Fruit fly (Drosophila melanogaster) whole organism, adult: ENCODE measurements around the gene Mocs2A.

Experiments used
- CG11617 ChIP-seq: fragments of 200-800 bp; sonication (Bioruptor generic); optimal IDR thresholded peaks from 2 replicates; lab custom pipeline; 2017; ENCODE audit warnings: mild to moderate bottlenecking, missing biosample characterization, missing genetic modification reagents, missing genetic modification characterization
- CG12768 ChIP-seq: fragments of 200-800 bp; sonication (Bioruptor generic); optimal IDR thresholded peaks from 2 replicates; lab custom pipeline; 2017; ENCODE audit warnings: missing biosample characterization, missing genetic modification characterization, mild to moderate bottlenecking, moderate library complexity, missing genetic modification reagents
- CG14711 ChIP-seq: fragments of 200-800 bp; sonication (Bioruptor generic); optimal IDR thresholded peaks from 2 replicates; lab custom pipeline; 2018; ENCODE audit warnings: missing biosample characterization, mild to moderate bottlenecking, missing genetic modification characterization, moderate library complexity
- CG1620 ChIP-seq: fragments of 200-800 bp; sonication (Bioruptor generic); optimal IDR thresholded peaks from 2 replicates; lab custom pipeline; 2016; ENCODE audit warnings: missing biosample characterization, missing genetic modification characterization
- CG33017 ChIP-seq: fragments of 200-800 bp; sonication (Bioruptor generic); optimal IDR thresholded peaks from 2 replicates; lab custom pipeline; 2018; ENCODE audit warnings: missing biosample characterization, mild to moderate bottlenecking, missing genetic modification characterization, moderate library complexity
- CG5204 ChIP-seq: fragments of 200-800 bp; sonication (Bioruptor generic); optimal IDR thresholded peaks from 2 replicates; lab custom pipeline; 2016; ENCODE audit warnings: missing biosample characterization, missing genetic modification characterization
- CG7045 ChIP-seq: fragments of 200-800 bp; sonication (Bioruptor generic); optimal IDR thresholded peaks from 2 replicates; lab custom pipeline; 2017; ENCODE audit warnings: missing biosample characterization, mild to moderate bottlenecking, missing genetic modification characterization
- CG7101 ChIP-seq: fragments of 200-800 bp; sonication (Bioruptor generic); optimal IDR thresholded peaks from 2 replicates; lab custom pipeline; 2018; ENCODE audit warnings: missing biosample characterization, mild to moderate bottlenecking, missing genetic modification characterization, moderate library complexity
- Clk ChIP-seq: fragments of 200-800 bp; sonication (Bioruptor generic); optimal IDR thresholded peaks from 2 replicates; lab custom pipeline; 2017; ENCODE audit warnings: missing biosample characterization, missing genetic modification characterization
- Crg-1 ChIP-seq: fragments of 200-800 bp; sonication (Bioruptor generic); optimal IDR thresholded peaks from 2 replicates; lab custom pipeline; 2016; ENCODE audit warnings: missing biosample characterization, missing genetic modification characterization
- Hr96 ChIP-seq: fragments of 200-800 bp; sonication (Bioruptor generic); optimal IDR thresholded peaks from 2 replicates; lab custom pipeline; 2016; ENCODE audit warnings: missing biosample characterization, missing genetic modification characterization
- Mnt ChIP-seq: fragments of 200-800 bp; sonication (Bioruptor generic); optimal IDR thresholded peaks from 2 replicates; lab custom pipeline; 2016; ENCODE audit warnings: missing biosample characterization, mild to moderate bottlenecking, missing genetic modification characterization
- bab1 ChIP-seq: fragments of 200-800 bp; sonication (Bioruptor generic); optimal IDR thresholded peaks from 3 replicates; lab custom pipeline; 2019; ENCODE audit warnings: missing biosample characterization, mild to moderate bottlenecking, missing genetic modification characterization, moderate library complexity
- cic ChIP-seq: fragments of 200-800 bp; sonication (Bioruptor generic); optimal IDR thresholded peaks from 2 replicates; lab custom pipeline; 2017; ENCODE audit warnings: missing biosample characterization, mild to moderate bottlenecking, missing genetic modification characterization, moderate library complexity
- cnc ChIP-seq, 2 experiments: fragments of >200 bp; optimal IDR thresholded peaks; 2 replicates each; lab custom pipeline; 2017
- kay ChIP-seq: fragments of 200-800 bp; sonication (Bioruptor generic); peaks from one replicate; lab custom pipeline; 2016; ENCODE audit warnings: missing biosample characterization, missing genetic modification characterization, borderline replicate concordance
- ovo ChIP-seq: fragments of 200-800 bp; sonication (Bioruptor generic); optimal IDR thresholded peaks from 2 replicates; lab custom pipeline; 2016; ENCODE audit warnings: missing biosample characterization, missing genetic modification characterization
- pad ChIP-seq: fragments of 200-800 bp; sonication (Bioruptor generic); optimal IDR thresholded peaks from 3 replicates; lab custom pipeline; 2017; ENCODE audit warnings: missing biosample characterization, missing genetic modification characterization, mild to moderate bottlenecking, moderate library complexity, missing genetic modification reagents
- tj ChIP-seq: fragments of 200-800 bp; sonication (Bioruptor generic); optimal IDR thresholded peaks from 3 replicates; lab custom pipeline; 2017; ENCODE audit warnings: missing biosample characterization, mild to moderate bottlenecking, missing genetic modification characterization, moderate library complexity
- toe ChIP-seq: fragments of 200-800 bp; sonication (Bioruptor generic); optimal IDR thresholded peaks from 2 replicates; lab custom pipeline; 2016; ENCODE audit warnings: missing biosample characterization, missing genetic modification characterization

The Mocs2A gene

dm6 chr3R:25094639-25095038 lies 32.5 kb downstream of the Mocs2A start, which contains the start of gene fd96Cb:
TSS of gene fd96Cb (plus strand) at chr3R:25095012.
- TF ChIP-seq Crg-1 (GFP tag; lab: Kevin White, UChicago) (no peak), ovo (GFP tag; lab: Kevin White, UChicago) (no peak), CG1620 (GFP tag; lab: Kevin White, UChicago) (no peak), Mnt (GFP tag; lab: Kevin White, UChicago) (no peak), cic (no peak)

DNA sequence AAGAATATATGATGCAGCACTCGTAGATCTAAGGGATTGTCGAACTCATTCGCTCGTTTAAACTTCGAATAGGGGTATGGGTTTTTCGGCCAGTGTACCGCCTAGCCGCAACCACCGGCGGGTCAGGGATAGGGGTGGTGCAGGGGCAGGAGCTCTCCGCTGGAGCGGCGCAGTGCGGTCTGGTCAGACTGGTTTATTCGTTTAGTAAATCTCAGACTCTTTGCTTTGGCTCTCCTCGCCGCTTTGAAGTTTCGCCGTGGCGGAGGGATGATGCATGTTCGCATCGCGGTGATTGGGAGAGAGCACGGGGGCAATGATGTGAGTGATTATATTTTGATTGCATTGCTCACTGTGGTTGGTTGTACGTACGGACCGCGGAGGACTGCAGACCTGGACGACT lies 44.8 kb downstream of the Mocs2A start, which contains the start of gene fd96Ca:
fd96Ca (plus strand) TSS at position 337 of the 400 bp plus-strand sequence.
- TF ChIP-seq tj, result no peak
- no peak for TF ChIP-seq bab1 (GFP tag; lab: Kevin White, UChicago)
- TF ChIP-seq CG11617, result no peak
- no peak for TF ChIP-seq pad
- TF ChIP-seq Crg-1 (GFP tag; lab: Kevin White, UChicago), result no peak
- no peak for TF ChIP-seq kay (GFP tag; lab: Kevin White, UChicago)
- TF ChIP-seq CG7101, result no peak
- TF ChIP-seq ovo (GFP tag; lab: Kevin White, UChicago), result no peak
- TF ChIP-seq CG7045 (GFP tag; lab: Kevin White, UChicago), result no peak
- TF ChIP-seq CG14711 (tag; lab: Kevin White, UChicago), result no peak
- no peak for TF ChIP-seq Mnt (GFP tag; lab: Kevin White, UChicago)
- no peak for TF ChIP-seq Hr96 (GFP tag; lab: Kevin White, UChicago)
- TF ChIP-seq Clk (GFP tag; lab: Kevin White, UChicago), result no peak
- TF ChIP-seq CG33017 (tag; lab: Kevin White, UChicago), result no peak
- TF ChIP-seq toe, result no peak
- no peak for TF ChIP-seq CG12768

dm6 chr3R:25080446-25080845 lies 46.7 kb downstream of the Mocs2A start:
- TF ChIP-seq pad, result peak; percentile 2
- no peak for TF ChIP-seq CG11617

DNA sequence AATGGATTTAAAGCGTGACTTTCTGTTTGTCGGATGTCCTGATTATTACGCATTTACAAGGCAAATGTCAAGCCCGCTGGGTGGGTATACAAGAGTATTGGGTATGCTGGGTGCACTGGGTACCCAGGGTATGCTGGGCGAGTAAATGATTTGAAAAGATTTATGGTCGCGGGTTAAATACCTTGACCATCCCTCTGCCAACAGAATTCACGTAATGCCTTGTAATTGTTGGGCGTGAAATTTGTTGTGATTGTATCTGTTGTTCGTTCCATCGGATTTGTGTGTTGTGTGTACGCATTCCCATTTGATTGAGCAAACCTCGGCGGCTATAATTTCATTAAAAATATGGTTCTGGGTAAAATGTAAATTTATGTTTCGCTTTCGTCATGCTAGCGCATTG lies 48.5 kb downstream of the Mocs2A start:
- no peak for TF ChIP-seq CG7045 (GFP tag; lab: Kevin White, UChicago)
- TF ChIP-seq Mnt (GFP tag; lab: Kevin White, UChicago), result no peak
- TF ChIP-seq Crg-1 (GFP tag; lab: Kevin White, UChicago), result no peak
- no peak for TF ChIP-seq bab1 (GFP tag; lab: Kevin White, UChicago)
- TF ChIP-seq CG14711 (tag; lab: Kevin White, UChicago), result no peak
- TF ChIP-seq toe, result no peak
- no peak for TF ChIP-seq CG11617
- no peak for TF ChIP-seq kay (GFP tag; lab: Kevin White, UChicago)
- TF ChIP-seq Hr96 (GFP tag; lab: Kevin White, UChicago), result no peak
- TF ChIP-seq cic, result no peak
- TF ChIP-seq CG33017 (tag; lab: Kevin White, UChicago), result no peak
- TF ChIP-seq CG1620 (GFP tag; lab: Kevin White, UChicago), result no peak
- TF ChIP-seq cnc (optimal IDR thresholded peaks at IDR 0.05; lab: Kevin White, UChicago), result no peak
- TF ChIP-seq ovo (GFP tag; lab: Kevin White, UChicago), result no peak
- no peak for TF ChIP-seq Clk (GFP tag; lab: Kevin White, UChicago)
- no peak for TF ChIP-seq CG12768
- no peak for TF ChIP-seq tj
- TF ChIP-seq CG5204 (GFP tag; lab: Kevin White, UChicago), result no peak

DNA sequence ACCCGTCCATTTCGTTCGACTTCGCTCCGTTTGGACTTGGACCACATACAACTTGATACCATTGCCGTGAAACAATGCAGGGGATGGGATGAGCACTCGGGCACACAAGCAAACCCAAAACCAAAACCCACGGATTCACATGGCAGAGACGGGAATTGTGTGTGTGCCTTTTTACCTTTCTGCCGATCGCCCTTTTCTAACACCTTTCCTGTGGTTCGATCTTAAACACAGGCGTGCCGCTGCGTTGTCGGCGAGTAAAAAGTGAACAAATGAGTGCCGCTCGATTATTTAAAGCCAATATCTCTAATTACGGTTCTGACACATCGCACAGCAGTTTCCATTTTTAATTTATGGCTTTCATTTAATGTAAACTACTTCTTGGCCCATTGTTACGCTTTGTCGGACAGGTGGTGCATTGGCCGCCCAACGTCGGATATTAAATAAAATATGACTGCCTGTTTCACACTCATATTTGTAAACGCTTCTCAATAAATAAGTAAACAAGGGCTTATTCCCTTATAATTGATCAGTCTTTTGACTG lies 49.8 kb downstream of the Mocs2A start:
- no peak for TF ChIP-seq CG7045 (GFP tag; lab: Kevin White, UChicago)
- no peak for TF ChIP-seq Crg-1 (GFP tag; lab: Kevin White, UChicago)
- TF ChIP-seq CG12768, result no peak
- TF ChIP-seq CG7101, result no peak
- TF ChIP-seq CG33017 (tag; lab: Kevin White, UChicago), result no peak
- no peak for TF ChIP-seq ovo (GFP tag; lab: Kevin White, UChicago)
